Worm (Caenorhabditis elegans): ENCODE measurements around the gene W01D2.6.

DNA sequence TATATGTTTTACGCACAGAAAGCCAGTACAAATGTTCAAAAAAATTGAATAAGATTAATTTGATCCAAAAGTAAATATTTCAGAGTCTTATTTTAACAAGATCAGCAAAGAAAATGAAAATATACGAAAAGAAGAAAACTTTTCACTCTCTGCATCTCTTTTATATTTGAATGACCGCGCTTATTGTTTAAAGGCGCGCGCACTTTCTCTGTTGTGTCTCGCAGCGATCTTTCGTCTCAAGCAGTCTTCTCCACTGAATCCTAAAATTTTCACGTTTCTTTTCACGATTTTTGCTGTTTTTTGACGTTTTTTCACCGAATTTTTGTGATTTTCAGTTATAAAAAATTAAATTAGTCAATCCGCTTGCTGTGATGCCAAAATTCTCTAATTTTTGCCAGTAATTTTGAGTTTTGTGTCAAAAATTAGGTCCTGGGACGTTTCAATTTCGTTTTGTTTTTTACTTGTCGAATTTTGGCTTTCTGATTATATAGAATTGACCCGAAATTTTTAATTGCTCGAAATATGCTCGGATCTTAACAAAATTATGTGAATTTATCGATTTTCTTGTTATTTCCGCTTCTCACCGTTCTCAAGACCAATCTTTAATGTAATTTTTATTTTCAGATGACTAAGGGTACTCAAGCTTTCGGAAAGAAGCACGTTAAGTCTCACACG is 6.2 kb downstream of the W01D2.6 start, which contains the start of gene W01D2.1:
- TF ChIP-seq nhr-25 (tag; optimal IDR thresholded peaks at IDR 0.05) = peak; percentile 62
- peak; percentile 21 for TF ChIP-seq blmp-1 (tag; optimal IDR thresholded peaks at IDR 0.05; ENCODE audit: insufficient read depth)
- no peak for TF ChIP-seq dmd-4 (tag; optimal IDR thresholded peaks at IDR 0.05)

All from whole organism, L2 larva.